Fruit fly (Drosophila melanogaster) whole organism, embryonic: ENCODE results near the gene wam.

ENCODE experiments used
- Aef1 ChIP-seq: fragments of 200-800 bp; sonication (Bioruptor generic); IDR thresholded peaks from 3 replicates; pipeline ENCODE4 v1.3.6; 2022; ENCODE audit warnings: missing biosample characterization, missing genetic modification characterization
- Atf6 ChIP-seq: fragments of 200-800 bp; sonication (Bioruptor generic); IDR thresholded peaks from 2 replicates; pipeline ENCODE4 v1.3.6; 2022; ENCODE audit warnings: missing biosample characterization, missing genetic modification characterization
- B-H2 ChIP-seq: fragments of 200-800 bp; sonication (Bioruptor generic); optimal IDR thresholded peaks from 2 replicates; lab custom pipeline; 2018; ENCODE audit warnings: missing biosample characterization, mild to moderate bottlenecking, missing genetic modification characterization
- BEAF-32 ChIP-seq: fragments of 200-800 bp; sonication (Bioruptor generic); optimal IDR thresholded peaks from 3 replicates; lab custom pipeline; 2017; ENCODE audit warnings: missing biosample characterization, missing genetic modification characterization, mild to moderate bottlenecking, moderate library complexity, missing genetic modification reagents
- Bteb2 ChIP-seq: fragments of 200-800 bp; sonication (Bioruptor generic); optimal IDR thresholded peaks from 2 replicates; lab custom pipeline; 2016; ENCODE audit warnings: missing biosample characterization, missing genetic modification characterization
- CG10462 ChIP-seq: fragments of 200-800 bp; sonication (Bioruptor generic); optimal IDR thresholded peaks from 2 replicates; lab custom pipeline; 2016; ENCODE audit warnings: missing biosample characterization, missing genetic modification characterization
- CG11504 ChIP-seq: fragments of 200-800 bp; sonication (Bioruptor generic); optimal IDR thresholded peaks from 3 replicates; lab custom pipeline; 2019; ENCODE audit warnings: missing biosample characterization, mild to moderate bottlenecking, missing genetic modification characterization, moderate library complexity
- CG12299 ChIP-seq: fragments of 200-800 bp; sonication (Bioruptor generic); optimal IDR thresholded peaks from 2 replicates; lab custom pipeline; 2018; ENCODE audit warnings: missing biosample characterization, mild to moderate bottlenecking, missing genetic modification characterization
- CG12942 ChIP-seq: fragments of 200-800 bp; sonication (Bioruptor generic); optimal IDR thresholded peaks from 3 replicates; lab custom pipeline; 2016; ENCODE audit warnings: missing biosample characterization, missing genetic modification characterization
- CG14050 ChIP-seq: fragments of 200-800 bp; sonication (Bioruptor generic); IDR thresholded peaks from 3 replicates; pipeline ENCODE4 v1.3.6; 2022; ENCODE audit warnings: missing biosample characterization, missing genetic modification characterization
- CG17359 ChIP-seq: fragments of 200-800 bp; sonication (Bioruptor generic); optimal IDR thresholded peaks from 3 replicates; lab custom pipeline; 2018; ENCODE audit warnings: missing biosample characterization, mild to moderate bottlenecking, missing genetic modification characterization, moderate library complexity
- CG17385 ChIP-seq: fragments of 200-800 bp; sonication (Bioruptor generic); optimal IDR thresholded peaks from 3 replicates; lab custom pipeline; 2018; ENCODE audit warnings: missing biosample characterization, mild to moderate bottlenecking, missing genetic modification characterization
- CG30431 ChIP-seq: fragments of 200-800 bp; sonication (Bioruptor generic); optimal IDR thresholded peaks from 2 replicates; lab custom pipeline; 2017; ENCODE audit warnings: missing biosample characterization, missing genetic modification characterization
- CG31224 ChIP-seq: fragments of 200-800 bp; sonication (Bioruptor generic); IDR thresholded peaks from 2 replicates; pipeline ENCODE4 v1.3.6; 2022; ENCODE audit warnings: missing biosample characterization, missing genetic modification characterization
- CG4424 ChIP-seq: fragments of 200-800 bp; sonication (Bioruptor generic); optimal IDR thresholded peaks from 3 replicates; lab custom pipeline; 2016; ENCODE audit warnings: missing biosample characterization, missing genetic modification characterization
- CG4617 ChIP-seq: fragments of 200-800 bp; sonication (Bioruptor generic); optimal IDR thresholded peaks from 3 replicates; lab custom pipeline; 2016; ENCODE audit warnings: missing biosample characterization, missing genetic modification characterization, borderline replicate concordance
- CG6272 ChIP-seq: fragments of 200-800 bp; sonication (Bioruptor generic); IDR thresholded peaks from 2 replicates; pipeline ENCODE4 v1.3.6; 2022; ENCODE audit warnings: missing biosample characterization, missing genetic modification characterization
- CG6813 ChIP-seq: fragments of 200-800 bp; sonication (Bioruptor generic); optimal IDR thresholded peaks from 2 replicates; lab custom pipeline; 2017; ENCODE audit warnings: missing biosample characterization, missing genetic modification characterization, mild to moderate bottlenecking, moderate library complexity, missing genetic modification reagents
- CG7372 ChIP-seq: fragments of 200-800 bp; sonication (Bioruptor generic); IDR thresholded peaks from 2 replicates; pipeline ENCODE4 v1.3.6; 2022; ENCODE audit warnings: missing biosample characterization, missing genetic modification characterization
- CG8944 ChIP-seq: fragments of 200-800 bp; sonication (Bioruptor generic); optimal IDR thresholded peaks from 3 replicates; lab custom pipeline; 2016; ENCODE audit warnings: missing biosample characterization, missing genetic modification characterization
- CG9727 ChIP-seq: fragments of 200-800 bp; sonication (Bioruptor generic); optimal IDR thresholded peaks from 3 replicates; lab custom pipeline; 2017; ENCODE audit warnings: missing biosample characterization, mild to moderate bottlenecking, missing genetic modification characterization
- Dek ChIP-seq: fragments of 200-800 bp; sonication (Bioruptor generic); optimal IDR thresholded peaks from 3 replicates; lab custom pipeline; 2019; ENCODE audit warnings: missing biosample characterization, mild to moderate bottlenecking, missing genetic modification characterization, moderate library complexity
- Dfd ChIP-seq, 2 experiments: fragments of >200 bp; optimal IDR thresholded peaks; 2 replicates each; lab custom pipeline; 2017; ENCODE audit warnings: missing biosample characterization in 2 of 2, missing genetic modification characterization in 2 of 2
- Drgx ChIP-seq: fragments of 200-800 bp; sonication (Bioruptor generic); IDR thresholded peaks from 2 replicates; pipeline ENCODE4 v1.3.6; 2022; ENCODE audit warnings: missing biosample characterization, missing genetic modification characterization
- Ets65A ChIP-seq: fragments of 200-800 bp; sonication (Bioruptor generic); peaks from one replicate; lab custom pipeline; 2016; ENCODE audit warnings: missing biosample characterization, missing genetic modification characterization
- Fer2 ChIP-seq: fragments of 200-800 bp; sonication (Bioruptor generic); optimal IDR thresholded peaks from 2 replicates; lab custom pipeline; 2018; ENCODE audit warnings: missing biosample characterization, mild to moderate bottlenecking, missing genetic modification characterization, moderate library complexity
- Fer3 ChIP-seq: fragments of 200-800 bp; sonication (Bioruptor generic); optimal IDR thresholded peaks from 2 replicates; lab custom pipeline; 2018; ENCODE audit warnings: missing biosample characterization, mild to moderate bottlenecking, missing genetic modification characterization, moderate library complexity
- Hmr ChIP-seq: fragments of 200-800 bp; sonication (Bioruptor generic); optimal IDR thresholded peaks from 3 replicates; lab custom pipeline; 2017; ENCODE audit warnings: mild to moderate bottlenecking, missing biosample characterization, missing genetic modification reagents, missing genetic modification characterization
- Hmx ChIP-seq: fragments of 200-800 bp; sonication (Bioruptor generic); optimal IDR thresholded peaks from 2 replicates; lab custom pipeline; 2016; ENCODE audit warnings: missing biosample characterization, missing genetic modification characterization
- MESR4 ChIP-seq: fragments of 200-800 bp; sonication (Bioruptor generic); optimal IDR thresholded peaks from 2 replicates; lab custom pipeline; 2018; ENCODE audit warnings: missing biosample characterization, mild to moderate bottlenecking, missing genetic modification characterization, moderate library complexity
- Nf-YA ChIP-seq: fragments of 200-800 bp; sonication (Bioruptor generic); IDR thresholded peaks from 2 replicates; pipeline ENCODE4 v1.3.6; 2022; ENCODE audit warnings: missing biosample characterization, missing genetic modification characterization
- Rfx ChIP-seq: fragments of 200-800 bp; sonication (Bioruptor generic); IDR thresholded peaks from 2 replicates; pipeline ENCODE4 v1.3.6; 2022; ENCODE audit warnings: missing biosample characterization, missing genetic modification characterization
- Rx ChIP-seq: fragments of 200-800 bp; sonication (Bioruptor generic); IDR thresholded peaks from 2 replicates; pipeline ENCODE4 v1.3.6; 2022; ENCODE audit warnings: missing biosample characterization, missing genetic modification characterization
- Stat92E ChIP-seq, 3 experiments: fragments of >200 bp in 2 of 3; fragments of 200-800 bp in 1 of 3; sonication (Bioruptor generic) in 1 of 3; optimal IDR thresholded peaks; 2 replicates each; lab custom pipeline; 2017 to 2019; ENCODE audit warnings: missing biosample characterization in 3 of 3, missing genetic modification characterization in 3 of 3, mild to moderate bottlenecking in 1 of 3, moderate library complexity in 1 of 3
- ase ChIP-seq: fragments of 200-800 bp; sonication (Bioruptor generic); IDR thresholded peaks from 3 replicates; pipeline ENCODE4 v1.3.6; 2022; ENCODE audit warnings: missing biosample characterization, missing genetic modification characterization
- bsh ChIP-seq, 2 experiments: fragments of 200-800 bp; sonication (Bioruptor generic); optimal IDR thresholded peaks; 2 replicates each; lab custom pipeline; 2017 to 2018; ENCODE audit warnings: mild to moderate bottlenecking in 2 of 2, missing biosample characterization in 2 of 2, missing genetic modification characterization in 2 of 2, moderate library complexity in 1 of 2
- dan ChIP-seq: fragments of 200-800 bp; sonication (Bioruptor generic); IDR thresholded peaks from 2 replicates; pipeline ENCODE4 v1.3.6; 2022; ENCODE audit warnings: missing biosample characterization, missing genetic modification characterization
- dmrt11E ChIP-seq: fragments of 200-800 bp; sonication (Bioruptor generic); optimal IDR thresholded peaks from 3 replicates; lab custom pipeline; 2018; ENCODE audit warnings: missing biosample characterization, mild to moderate bottlenecking, missing genetic modification characterization, moderate library complexity
- dmrt99B ChIP-seq: fragments of 200-800 bp; sonication (Bioruptor generic); optimal IDR thresholded peaks from 2 replicates; lab custom pipeline; 2018; ENCODE audit warnings: missing biosample characterization, mild to moderate bottlenecking, missing genetic modification characterization, moderate library complexity
- gcm2 ChIP-seq: fragments of 200-800 bp; sonication (Bioruptor generic); optimal IDR thresholded peaks from 2 replicates; lab custom pipeline; 2016; ENCODE audit warnings: missing biosample characterization, missing genetic modification characterization
- hbn ChIP-seq: fragments of 200-800 bp; sonication (Bioruptor generic); IDR thresholded peaks from 2 replicates; pipeline ENCODE4 v1.3.6; 2022; ENCODE audit warnings: missing biosample characterization, missing genetic modification characterization; ENCODE audit not compliant: partially characterized antibody
- jumu ChIP-seq: fragments of 200-800 bp; sonication (Bioruptor generic); optimal IDR thresholded peaks from 3 replicates; lab custom pipeline; 2016; ENCODE audit warnings: missing biosample characterization, missing genetic modification characterization
- kay ChIP-seq: fragments of 200-800 bp; sonication (Bioruptor generic); optimal IDR thresholded peaks from 2 replicates; lab custom pipeline; 2016; ENCODE audit warnings: missing biosample characterization, missing genetic modification characterization
- mam ChIP-seq: fragments of 200-800 bp; sonication (Bioruptor generic); optimal IDR thresholded peaks from 3 replicates; lab custom pipeline; 2016; ENCODE audit warnings: missing biosample characterization, missing genetic modification characterization
- pfk ChIP-seq: fragments of 200-800 bp; sonication (Bioruptor generic); optimal IDR thresholded peaks from 2 replicates; lab custom pipeline; 2018; ENCODE audit warnings: missing biosample characterization, mild to moderate bottlenecking, missing genetic modification characterization, moderate library complexity
- pnt ChIP-seq: fragments of 200-800 bp; sonication (Bioruptor generic); optimal IDR thresholded peaks from 3 replicates; lab custom pipeline; 2016; ENCODE audit warnings: missing biosample characterization, missing genetic modification characterization
- rib ChIP-seq: fragments of 200-800 bp; sonication (Bioruptor generic); IDR thresholded peaks from 2 replicates; pipeline ENCODE4 v1.3.6; 2022; ENCODE audit warnings: missing biosample characterization, missing genetic modification characterization
- sna ChIP-seq: fragments of 200-800 bp; sonication (Bioruptor generic); IDR thresholded peaks from 2 replicates; pipeline ENCODE4 v1.3.6; 2022; ENCODE audit warnings: missing biosample characterization, missing genetic modification characterization; ENCODE audit not compliant: partially characterized antibody
- unc-4 ChIP-seq: fragments of 200-800 bp; sonication (Bioruptor generic); IDR thresholded peaks from 2 replicates; pipeline ENCODE4 v1.3.6; 2022; ENCODE audit warnings: missing biosample characterization, missing genetic modification characterization; ENCODE audit not compliant: partially characterized antibody
- z ChIP-seq: fragments of 200-800 bp; sonication (Bioruptor generic); IDR thresholded peaks from 3 replicates; pipeline ENCODE4 v1.3.6; 2022; ENCODE audit warnings: missing biosample characterization, missing genetic modification characterization

The wam gene

dm6 chr3R:23257986-23258427 is 29.8 kb downstream of the wam start, which contains the start of the genes wda and Pex11c (continued):
- TF ChIP-seq jumu (GFP tag; lab: Kevin White, UChicago) (peak; percentile 12), CG6272 (GFP tag; lab: Robert Waterston, UW) (no peak; the same call in 1 of the 2 replicates), rib (GFP tag; lab: Robert Waterston, UW) (no peak), sna (GFP tag; lab: Robert Waterston, UW) (peak; percentile 67; the same call in 1 of the 2 replicates), Bteb2 (GFP tag; lab: Kevin White, UChicago) (peak; percentile 6), unc-4 (GFP tag; lab: Robert Waterston, UW) (peak; percentile 68; the same call in 1 of the 2 replicates), CG12299 (tag; lab: Kevin White, UChicago) (peak; percentile 77), Rx (GFP tag; lab: Robert Waterston, UW) (no peak; the same call in 1 of the 2 replicates), Nf-YA (0 out of 2 replicates have a peak, but pooled peaks have one; percentile 17), CG10462 (peak; percentile 83), hbn (GFP tag; lab: Robert Waterston, UW) (peak; percentile 54), kay (peak; percentile 60), Aef1 (peak; percentile 84), CG12942 (GFP tag; lab: Kevin White, UChicago) (peak; percentile 84), Dfd (GFP tag; optimal IDR thresholded peaks at IDR 0.05; lab: Kevin White, UChicago) (no peak), Hmx (GFP tag; lab: Kevin White, UChicago) (no peak), CG7372 (GFP tag; lab: Robert Waterston, UW) (peak; percentile 89), CG14050 (GFP tag; lab: Robert Waterston, UW) (no peak; the same call in 2 of the 3 replicates), z (GFP tag; lab: Robert Waterston, UW) (no peak), gcm2 (no peak), CG30431 (GFP tag; lab: Kevin White, UChicago) (peak; percentile 73), Fer2 (peak; percentile 44), Atf6 (GFP tag; lab: Robert Waterston, UW) (peak; percentile 77), B-H2 (GFP tag; lab: Kevin White, UChicago) (peak; percentile 64), CG8944 (no peak), dan (GFP tag; lab: Robert Waterston, UW) (no peak), CG11504 (no peak), Drgx (GFP tag; lab: Robert Waterston, UW) (peak; percentile 75; the same call in 1 of the 2 replicates), Rfx (GFP tag; lab: Robert Waterston, UW) (peak; percentile 90), Fer3 (tag; lab: Kevin White, UChicago) (peak; percentile 77), CG4424 (GFP tag; lab: Kevin White, UChicago) (peak; percentile 81), Hmr (GFP tag; lab: Kevin White, UChicago) (peak; percentile 89), dmrt99B (peak; percentile 86), Stat92E (GFP tag; optimal IDR thresholded peaks at IDR 0.05; lab: Kevin White, UChicago) (peak in 1 of 3 experiments; percentile 73), CG6813 (peak; percentile 66), CG17359 (tag; lab: Kevin White, UChicago) (peak; percentile 83), CG9727 (GFP tag; lab: Kevin White, UChicago) (peak; percentile 80), CG4617 (GFP tag; lab: Kevin White, UChicago) (peak; percentile 70), Ets65A (GFP tag; lab: Kevin White, UChicago) (no peak), pnt (GFP tag; lab: Kevin White, UChicago) (no peak), pfk (GFP tag; lab: Kevin White, UChicago) (no peak), BEAF-32 (GFP tag; lab: Kevin White, UChicago) (peak; percentile 69), MESR4 (peak; percentile 48), bsh (GFP tag; optimal IDR thresholded peaks at IDR 0.05; lab: Kevin White, UChicago) (peak in 1 of 2 experiments; percentile 93), Dek (tag; lab: Kevin White, UChicago) (peak; percentile 91), mam (GFP tag; lab: Kevin White, UChicago) (no peak), dmrt11E (tag; lab: Kevin White, UChicago) (peak; percentile 95), ase (GFP tag; lab: Robert Waterston, UW) (peak; percentile 85), CG31224 (no peak; the same call in none of the 2 replicates), CG17385 (GFP tag; lab: Kevin White, UChicago) (peak; percentile 81)
